Fruit fly (Drosophila melanogaster): ENCODE results near the gene Cpr72Ea.

Gene Cpr72Ea

DNA sequence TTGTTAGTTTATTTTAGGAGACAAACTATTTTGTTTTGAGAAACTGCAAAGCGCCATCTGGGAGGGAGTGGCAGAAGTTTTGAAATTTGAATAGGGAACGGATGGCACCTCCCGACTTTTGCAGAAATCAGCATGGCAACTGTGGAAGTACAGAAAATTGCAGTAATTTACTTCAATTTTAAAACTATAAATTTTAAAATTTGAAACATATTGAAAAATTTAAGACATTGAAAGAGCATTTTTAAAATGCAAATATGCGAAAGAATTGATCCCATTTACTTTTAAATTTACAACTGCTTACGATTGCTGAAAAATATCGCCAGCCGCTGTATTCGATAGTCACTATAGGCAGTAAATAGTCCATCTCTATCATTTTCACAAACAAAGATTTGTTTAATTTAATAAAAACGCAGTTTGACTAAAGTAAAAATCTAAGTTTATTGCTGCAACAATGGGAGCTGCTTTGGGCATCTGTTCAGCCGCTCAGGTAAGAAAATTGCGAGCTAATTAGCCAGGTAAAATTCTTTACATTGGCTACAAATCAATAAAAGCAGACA is 50.1 kb downstream of the Cpr72Ea start, which contains the start of gene Serinc (continued):
- TF ChIP-seq gcm2 (GFP tag; optimal IDR thresholded peaks at IDR 0.05) (no peak), CG3726 (GFP tag; IDR thresholded peaks at IDR 0.05) (no peak), CG13894 (tag; optimal IDR thresholded peaks at IDR 0.05) (no peak), CG7745 (tag; optimal IDR thresholded peaks at IDR 0.05) (no peak), bcd (GFP tag; optimal IDR thresholded peaks at IDR 0.05) (peak; percentile 65), CG15073 (GFP tag; optimal IDR thresholded peaks at IDR 0.05) (no peak), Fer3 (tag; optimal IDR thresholded peaks at IDR 0.05) (peak; percentile 46), Kr (GFP tag; optimal IDR thresholded peaks at IDR 0.05) (no peak), Gsc (GFP tag; IDR thresholded peaks at IDR 0.05) (no peak), psq (GFP tag; optimal IDR thresholded peaks at IDR 0.05) (peak; percentile 22), CG11398 (GFP tag; optimal IDR thresholded peaks at IDR 0.05) (peak; percentile 38), yki (optimal IDR thresholded peaks at IDR 0.05) (no peak), CG9932 (GFP tag; IDR thresholded peaks at IDR 0.05) (peak; percentile 78; the same call in 1 of the 2 replicates), CG8281 (tag; optimal IDR thresholded peaks at IDR 0.05) (peak; percentile 75), slbo (GFP tag; IDR thresholded peaks at IDR 0.05) (peak; percentile 70), CG1647 (GFP tag; optimal IDR thresholded peaks at IDR 0.05) (peak; percentile 51), CG1233 (GFP tag; optimal IDR thresholded peaks at IDR 0.05) (peak; percentile 28), Taf1 (GFP tag; IDR thresholded peaks at IDR 0.05) (no peak), Nf-YA (GFP tag; IDR thresholded peaks at IDR 0.05) (no peak), fd64A (GFP tag; optimal IDR thresholded peaks at IDR 0.05) (no peak), CG15514 (GFP tag; optimal IDR thresholded peaks at IDR 0.05) (peak; percentile 78), CG7839 (tag; optimal IDR thresholded peaks at IDR 0.05) (no peak), H2.0 (GFP tag; IDR thresholded peaks at IDR 0.05) (no peak), odd (GFP tag; optimal IDR thresholded peaks at IDR 0.05) (no peak), CG10209 (GFP tag; optimal IDR thresholded peaks at IDR 0.05) (peak; percentile 15), Lim3 (GFP tag; IDR thresholded peaks at IDR 0.05) (no peak), run (tag; optimal IDR thresholded peaks at IDR 0.05) (no peak), cwo (GFP tag; optimal IDR thresholded peaks at IDR 0.05) (no peak), CG3995 (GFP tag; optimal IDR thresholded peaks at IDR 0.05) (peak; percentile 92), TFAM (GFP tag; optimal IDR thresholded peaks at IDR 0.05) (no peak), bbx (GFP tag; IDR thresholded peaks at IDR 0.05; ENCODE audit: partially characterized antibody) (peak; percentile 97), Mad (GFP tag; optimal IDR thresholded peaks at IDR 0.05) (peak; percentile 62), ERR (GFP tag; optimal IDR thresholded peaks at IDR 0.05) (no peak), Bgb (GFP tag; IDR thresholded peaks at IDR 0.05; ENCODE audit: partially characterized antibody) (peak; percentile 98), CG15269 (tag; optimal IDR thresholded peaks at IDR 0.05) (no peak), CG7556 (GFP tag; optimal IDR thresholded peaks at IDR 0.05) (peak; percentile 21), HLH4C (GFP tag; IDR thresholded peaks at IDR 0.05; ENCODE audit: partially characterized antibody) (peak; percentile 95), CG7372 (GFP tag; IDR thresholded peaks at IDR 0.05) (0 out of 2 replicates have a peak, but pooled peaks have one; percentile 28), schlank (tag; optimal IDR thresholded peaks at IDR 0.05) (no peak), CG9797 (GFP tag; optimal IDR thresholded peaks at IDR 0.05) (peak; percentile 37), hkb (optimal IDR thresholded peaks at IDR 0.05) (no peak), hkb (GFP tag; IDR thresholded peaks at IDR 0.05) (no peak; the same call in 1 of the 2 replicates), dati (GFP tag; IDR thresholded peaks at IDR 0.05) (no peak), CG17829 (tag; optimal IDR thresholded peaks at IDR 0.05) (peak; percentile 59), sisA (GFP tag; IDR thresholded peaks at IDR 0.05) (peak; percentile 14; the same call in 1 of the 2 replicates), lola (GFP tag; optimal IDR thresholded peaks at IDR 0.05) (peak in 1 of 3 experiments; percentile 44), CG2889 (GFP tag; IDR thresholded peaks at IDR 0.05) (no peak), crp (GFP tag; optimal IDR thresholded peaks at IDR 0.05) (peak in 1 of 2 experiments; percentile 50), CG13424 (tag; optimal IDR thresholded peaks at IDR 0.05) (peak; percentile 71), CG7928 (GFP tag; optimal IDR thresholded peaks at IDR 0.05) (peak; percentile 35)
